Fruit fly (Drosophila melanogaster): ENCODE results near the gene Sfp24C1.
A peak's percentile ranks its signal among the peaks of the same experiment; 100 is the strongest.

Gene Sfp24C1

dm6 chr2L:3748691-3749090, 48.2 kb downstream of the Sfp24C1 start (continued):
- no peak for TF ChIP-seq Fer2 (tag; optimal IDR thresholded peaks at IDR 0.05)
- TF ChIP-seq HmgD (GFP tag; optimal IDR thresholded peaks at IDR 0.05) = no peak
- TF ChIP-seq az2 (GFP tag; optimal IDR thresholded peaks at IDR 0.05) = no peak
- TF ChIP-seq crp (GFP tag; optimal IDR thresholded peaks at IDR 0.05) = no peak
- TF ChIP-seq ash1 (GFP tag; optimal IDR thresholded peaks at IDR 0.05) = no peak
- no peak for TF ChIP-seq bowl (GFP tag; IDR thresholded peaks at IDR 0.05)
- no peak for TF ChIP-seq exex (tag; optimal IDR thresholded peaks at IDR 0.05)
- no peak for TF ChIP-seq Spps (tag; optimal IDR thresholded peaks at IDR 0.05)
- no peak for TF ChIP-seq sna (GFP tag; IDR thresholded peaks at IDR 0.05; ENCODE audit: partially characterized antibody)
- TF ChIP-seq CG42726 (GFP tag; IDR thresholded peaks at IDR 0.05; ENCODE audit: partially characterized antibody) = no peak
- TF ChIP-seq chif (GFP tag; optimal IDR thresholded peaks at IDR 0.05) = no peak
- no peak for TF ChIP-seq Abd-B (GFP tag; optimal IDR thresholded peaks at IDR 0.05)
- TF ChIP-seq caup (GFP tag; optimal IDR thresholded peaks at IDR 0.05; ENCODE audit: severe bottlenecking) = no peak
- TF ChIP-seq CG4282 (GFP tag; optimal IDR thresholded peaks at IDR 0.05) = no peak
- TF ChIP-seq run (tag; optimal IDR thresholded peaks at IDR 0.05) = no peak
- no peak for TF ChIP-seq tna (GFP tag; IDR thresholded peaks at IDR 0.05; ENCODE audit: partially characterized antibody)
- TF ChIP-seq Scr (GFP tag; IDR thresholded peaks at IDR 0.05; ENCODE audit: partially characterized antibody) = no peak
- no peak for TF ChIP-seq lmd (GFP tag; IDR thresholded peaks at IDR 0.05)
- TF ChIP-seq pfk (GFP tag; optimal IDR thresholded peaks at IDR 0.05) = no peak
- TF ChIP-seq CG11504 (tag; optimal IDR thresholded peaks at IDR 0.05) = no peak
- TF ChIP-seq CG5180 (GFP tag; optimal IDR thresholded peaks at IDR 0.05) = no peak
- TF ChIP-seq jigr1 (GFP tag; IDR thresholded peaks at IDR 0.05) = no peak
- no peak for TF ChIP-seq CG12104 (GFP tag; optimal IDR thresholded peaks at IDR 0.05)
- TF ChIP-seq TFAM (GFP tag; optimal IDR thresholded peaks at IDR 0.05) = no peak
- no peak for TF ChIP-seq NC2α (GFP tag; optimal IDR thresholded peaks at IDR 0.05)
- TF ChIP-seq mam (GFP tag; optimal IDR thresholded peaks at IDR 0.05) = no peak
- no peak for TF ChIP-seq CG6272 (GFP tag; IDR thresholded peaks at IDR 0.05)
- no peak for TF ChIP-seq Hey (tag; optimal IDR thresholded peaks at IDR 0.05)
- no peak for TF ChIP-seq NC2β (GFP tag; optimal IDR thresholded peaks at IDR 0.05)
- peak; percentile 41 for TF ChIP-seq Hmr (GFP tag; optimal IDR thresholded peaks at IDR 0.05)
- TF ChIP-seq Antp (GFP tag; optimal IDR thresholded peaks at IDR 0.05) = no peak
- TF ChIP-seq CG7928 (GFP tag; optimal IDR thresholded peaks at IDR 0.05) = no peak
- TF ChIP-seq Deaf1 (tag; optimal IDR thresholded peaks at IDR 0.05) = no peak
- TF ChIP-seq oc (tag; optimal IDR thresholded peaks at IDR 0.05) = no peak
- TF ChIP-seq CG9876 (GFP tag; optimal IDR thresholded peaks at IDR 0.05) = no peak
- TF ChIP-seq Ptx1 (GFP tag; IDR thresholded peaks at IDR 0.05) = no peak
- TF ChIP-seq CG1602 (GFP tag; optimal IDR thresholded peaks at IDR 0.05) = no peak
- TF ChIP-seq Nf-YB (GFP tag; optimal IDR thresholded peaks at IDR 0.05) = no peak
- TF ChIP-seq CG6175 (GFP tag; IDR thresholded peaks at IDR 0.05) = no peak
- no peak for TF ChIP-seq Gug (GFP tag; IDR thresholded peaks at IDR 0.05)
- no peak for TF ChIP-seq CG4360 (GFP tag; IDR thresholded peaks at IDR 0.05)
- TF ChIP-seq esg (GFP tag; conservative IDR thresholded peaks at IDR 0.05) = no peak
- peak; percentile 18 for TF ChIP-seq Asciz (GFP tag; optimal IDR thresholded peaks at IDR 0.05)
- peak; percentile 31 for TF ChIP-seq CG12219 (GFP tag; optimal IDR thresholded peaks at IDR 0.05)
- no peak for TF ChIP-seq CG9817 (tag; optimal IDR thresholded peaks at IDR 0.05)
- no peak for TF ChIP-seq CG12155 (GFP tag; optimal IDR thresholded peaks at IDR 0.05)
- TF ChIP-seq gsb (GFP tag; IDR thresholded peaks at IDR 0.05) = 0 out of 2 replicates have a peak, but pooled peaks have one; percentile 14
- peak; percentile 21 for TF ChIP-seq Xbp1 (GFP tag; optimal IDR thresholded peaks at IDR 0.05)
- peak; percentile 64; the same call in 2 of the 3 replicates for TF ChIP-seq CG11456 (GFP tag; IDR thresholded peaks at IDR 0.05)
- no peak for TF ChIP-seq gt (GFP tag; IDR thresholded peaks at IDR 0.05)
- TF ChIP-seq gcm2 (GFP tag; optimal IDR thresholded peaks at IDR 0.05) = no peak
